Fruit fly (Drosophila melanogaster) whole organism, embryonic: ENCODE measurements around the gene Gr63a.

ENCODE experiments used
- Abd-B ChIP-seq: fragments of 200-800 bp; sonication (Bioruptor generic); optimal IDR thresholded peaks from 2 replicates; lab custom pipeline; 2018; ENCODE audit warnings: missing biosample characterization, mild to moderate bottlenecking, missing genetic modification characterization, moderate library complexity
- Atf3 ChIP-seq: fragments of 200-800 bp; sonication (Bioruptor generic); optimal IDR thresholded peaks from 3 replicates; lab custom pipeline; 2016; ENCODE audit warnings: missing biosample characterization, missing genetic modification characterization
- Atf6 ChIP-seq: fragments of 200-800 bp; sonication (Bioruptor generic); IDR thresholded peaks from 2 replicates; pipeline ENCODE4 v1.3.6; 2022; ENCODE audit warnings: missing biosample characterization, missing genetic modification characterization
- CG10267 ChIP-seq: fragments of 200-800 bp; sonication (Bioruptor generic); optimal IDR thresholded peaks from 2 replicates; lab custom pipeline; 2018; ENCODE audit warnings: missing biosample characterization, mild to moderate bottlenecking, missing genetic modification characterization, moderate library complexity
- CG10274 ChIP-seq: fragments of 200-800 bp; sonication (Bioruptor generic); optimal IDR thresholded peaks from 3 replicates; lab custom pipeline; 2017; ENCODE audit warnings: missing biosample characterization, mild to moderate bottlenecking, missing genetic modification characterization
- CG13296 ChIP-seq: fragments of 200-800 bp; sonication (Bioruptor generic); optimal IDR thresholded peaks from 3 replicates; lab custom pipeline; 2018; ENCODE audit warnings: missing biosample characterization, mild to moderate bottlenecking, missing genetic modification characterization
- CG13775 ChIP-seq: fragments of 200-800 bp; sonication (Bioruptor generic); optimal IDR thresholded peaks from 3 replicates; lab custom pipeline; 2017; ENCODE audit warnings: missing biosample characterization, mild to moderate bottlenecking, missing genetic modification characterization
- CG15269 ChIP-seq: fragments of 200-800 bp; sonication (Bioruptor generic); optimal IDR thresholded peaks from 2 replicates; lab custom pipeline; 2018; ENCODE audit warnings: missing biosample characterization, mild to moderate bottlenecking, missing genetic modification characterization, moderate library complexity
- CG16863 ChIP-seq: fragments of 200-800 bp; sonication (Bioruptor generic); optimal IDR thresholded peaks from 3 replicates; lab custom pipeline; 2016; ENCODE audit warnings: missing biosample characterization, missing genetic modification characterization
- CG17568 ChIP-seq: fragments of 200-800 bp; sonication (Bioruptor generic); optimal IDR thresholded peaks from 2 replicates; lab custom pipeline; 2018; ENCODE audit warnings: missing biosample characterization, mild to moderate bottlenecking, missing genetic modification characterization, moderate library complexity
- CG18262 ChIP-seq: fragments of 200-800 bp; optimal IDR thresholded peaks from 3 replicates; lab custom pipeline; 2019; ENCODE audit warnings: missing biosample characterization, mild to moderate bottlenecking, missing genetic modification characterization, moderate library complexity
- CG18599 ChIP-seq: fragments of 200-800 bp; sonication (Bioruptor generic); optimal IDR thresholded peaks from 3 replicates; lab custom pipeline; 2017; ENCODE audit warnings: missing biosample characterization, missing genetic modification characterization, mild to moderate bottlenecking, moderate library complexity, missing genetic modification reagents
- CG18619 ChIP-seq: fragments of 200-800 bp; sonication (Bioruptor generic); optimal IDR thresholded peaks from 3 replicates; lab custom pipeline; 2017; ENCODE audit warnings: missing biosample characterization, mild to moderate bottlenecking, missing genetic modification characterization
- CG2120 ChIP-seq: fragments of 200-800 bp; sonication (Bioruptor generic); optimal IDR thresholded peaks from 3 replicates; lab custom pipeline; 2016; ENCODE audit warnings: missing biosample characterization, missing genetic modification characterization
- CG2678 ChIP-seq: fragments of 200-800 bp; sonication (Bioruptor generic); optimal IDR thresholded peaks from 3 replicates; lab custom pipeline; 2019; ENCODE audit warnings: missing biosample characterization, mild to moderate bottlenecking, missing genetic modification characterization, moderate library complexity
- CG30020 ChIP-seq: fragments of 200-800 bp; optimal IDR thresholded peaks from 2 replicates; lab custom pipeline; 2019; ENCODE audit warnings: missing biosample characterization, mild to moderate bottlenecking, missing genetic modification characterization, moderate library complexity
- CG30431 ChIP-seq: fragments of 200-800 bp; sonication (Bioruptor generic); optimal IDR thresholded peaks from 2 replicates; lab custom pipeline; 2017; ENCODE audit warnings: missing biosample characterization, missing genetic modification characterization
- CG31388 ChIP-seq: fragments of 200-800 bp; sonication (Bioruptor generic); optimal IDR thresholded peaks from 2 replicates; lab custom pipeline; 2016; ENCODE audit warnings: missing biosample characterization, missing genetic modification characterization
- CG34422 ChIP-seq: fragments of 200-800 bp; sonication (Bioruptor generic); IDR thresholded peaks from 3 replicates; pipeline ENCODE4 v1.3.6; 2022; ENCODE audit warnings: missing biosample characterization, missing genetic modification characterization
- CG43689 ChIP-seq: fragments of 200-800 bp; sonication (Bioruptor generic); IDR thresholded peaks from 2 replicates; pipeline ENCODE4 v1.3.6; 2022; ENCODE audit warnings: missing biosample characterization, missing genetic modification characterization
- CG4854 ChIP-seq: fragments of 200-800 bp; sonication (Bioruptor generic); optimal IDR thresholded peaks from 2 replicates; lab custom pipeline; 2016; ENCODE audit warnings: missing biosample characterization, missing genetic modification characterization, inconsistent platforms
- CG6689 ChIP-seq: fragments of 200-800 bp; sonication (Bioruptor generic); IDR thresholded peaks from 2 replicates; pipeline ENCODE4 v1.3.6; 2022; ENCODE audit warnings: missing biosample characterization, missing genetic modification characterization
- CG6791 ChIP-seq: fragments of 200-800 bp; sonication (Bioruptor generic); IDR thresholded peaks from 3 replicates; pipeline ENCODE4 v1.3.6; 2022; ENCODE audit warnings: missing biosample characterization, missing genetic modification characterization; ENCODE audit not compliant: partially characterized antibody
- CG8359 ChIP-seq: fragments of 200-800 bp; sonication (Bioruptor generic); optimal IDR thresholded peaks from 2 replicates; lab custom pipeline; 2017; ENCODE audit warnings: missing biosample characterization, mild to moderate bottlenecking, missing genetic modification characterization, borderline replicate concordance
- CG8944 ChIP-seq: fragments of 200-800 bp; sonication (Bioruptor generic); optimal IDR thresholded peaks from 3 replicates; lab custom pipeline; 2016; ENCODE audit warnings: missing biosample characterization, missing genetic modification characterization
- CG9797 ChIP-seq: fragments of 200-800 bp; sonication (Bioruptor generic); optimal IDR thresholded peaks from 3 replicates; lab custom pipeline; 2018; ENCODE audit warnings: missing biosample characterization, mild to moderate bottlenecking, missing genetic modification characterization
- Dbx ChIP-seq: fragments of 200-800 bp; sonication (Bioruptor generic); IDR thresholded peaks from 3 replicates; pipeline ENCODE4 v1.3.6; 2022; ENCODE audit warnings: missing biosample characterization, missing genetic modification characterization
- Dip2 ChIP-seq: fragments of 200-800 bp; sonication (Bioruptor generic); IDR thresholded peaks from 2 replicates; pipeline ENCODE4 v1.3.6; 2022; ENCODE audit warnings: missing biosample characterization, missing genetic modification characterization
- Doc3 ChIP-seq: fragments of 200-800 bp; sonication (Bioruptor generic); IDR thresholded peaks from 3 replicates; pipeline ENCODE4 v1.3.6; 2022; ENCODE audit warnings: missing biosample characterization, missing genetic modification characterization; ENCODE audit not compliant: partially characterized antibody
- NK7.1 ChIP-seq: fragments of 200-800 bp; sonication (Bioruptor generic); optimal IDR thresholded peaks from 3 replicates; lab custom pipeline; 2016; ENCODE audit warnings: missing biosample characterization, missing genetic modification characterization
- Pdp1 ChIP-seq, 2 experiments: fragments of 200-800 bp; sonication (Bioruptor generic); optimal IDR thresholded peaks; 3 replicates each; lab custom pipeline; 2016; ENCODE audit warnings: missing biosample characterization in 2 of 2, missing genetic modification characterization in 2 of 2, mild to moderate bottlenecking in 1 of 2, moderate library complexity in 1 of 2
- Sox100B ChIP-seq: fragments of 200-800 bp; sonication (Bioruptor generic); optimal IDR thresholded peaks from 3 replicates; lab custom pipeline; 2018; ENCODE audit warnings: missing biosample characterization, mild to moderate bottlenecking, missing genetic modification characterization
- Tbp ChIP-seq: fragments of >200 bp; optimal IDR thresholded peaks from 2 replicates; lab custom pipeline; 2018; ENCODE audit warnings: missing biosample characterization, missing genetic modification characterization
- ash1 ChIP-seq: fragments of 200-800 bp; sonication (Bioruptor generic); optimal IDR thresholded peaks from 2 replicates; lab custom pipeline; 2018; ENCODE audit warnings: missing biosample characterization, mild to moderate bottlenecking, missing genetic modification characterization
- bigmax ChIP-seq: fragments of 200-800 bp; sonication (Bioruptor generic); optimal IDR thresholded peaks from 2 replicates; lab custom pipeline; 2018; ENCODE audit warnings: missing biosample characterization, mild to moderate bottlenecking, missing genetic modification characterization
- chif ChIP-seq, 2 experiments: fragments of 200-800 bp; sonication (Bioruptor generic); optimal IDR thresholded peaks; 3 replicates each; lab custom pipeline; 2016; ENCODE audit warnings: missing biosample characterization in 2 of 2, missing genetic modification characterization in 2 of 2
- corto ChIP-seq: fragments of 200-800 bp; sonication (Bioruptor generic); optimal IDR thresholded peaks from 2 replicates; lab custom pipeline; 2016; ENCODE audit warnings: missing biosample characterization, mild to moderate bottlenecking, missing genetic modification characterization, moderate library complexity
- crp ChIP-seq, 2 experiments: fragments of 200-800 bp; sonication (Bioruptor generic); optimal IDR thresholded peaks; 2 replicates in 1 of 2; 3 replicates in 1 of 2; lab custom pipeline; 2017; ENCODE audit warnings: missing biosample characterization in 2 of 2, missing genetic modification characterization in 2 of 2, mild to moderate bottlenecking in 1 of 2, moderate library complexity in 1 of 2
- danr ChIP-seq: fragments of 200-800 bp; sonication (Bioruptor generic); IDR thresholded peaks from 2 replicates; pipeline ENCODE4 v1.3.6; 2022; ENCODE audit warnings: missing biosample characterization, missing genetic modification characterization
- gcm2 ChIP-seq: fragments of 200-800 bp; sonication (Bioruptor generic); optimal IDR thresholded peaks from 2 replicates; lab custom pipeline; 2016; ENCODE audit warnings: missing biosample characterization, missing genetic modification characterization
- hbn ChIP-seq: fragments of 200-800 bp; sonication (Bioruptor generic); IDR thresholded peaks from 2 replicates; pipeline ENCODE4 v1.3.6; 2022; ENCODE audit warnings: missing biosample characterization, missing genetic modification characterization; ENCODE audit not compliant: partially characterized antibody
- knrl ChIP-seq: fragments of 200-800 bp; sonication (Bioruptor generic); IDR thresholded peaks from 3 replicates; pipeline ENCODE4 v1.3.6; 2022; ENCODE audit warnings: missing biosample characterization, missing genetic modification characterization; ENCODE audit not compliant: partially characterized antibody
- nmo ChIP-seq: fragments of 200-800 bp; sonication (Bioruptor generic); optimal IDR thresholded peaks from 2 replicates; lab custom pipeline; 2018; ENCODE audit warnings: missing biosample characterization, mild to moderate bottlenecking, missing genetic modification characterization, moderate library complexity
- sens-2 ChIP-seq: fragments of 200-800 bp; sonication (Bioruptor generic); IDR thresholded peaks from 2 replicates; pipeline ENCODE4 v1.3.6; 2022; ENCODE audit warnings: missing biosample characterization, missing genetic modification characterization
- seq ChIP-seq: fragments of 200-800 bp; sonication (Bioruptor generic); IDR thresholded peaks from 2 replicates; pipeline ENCODE4 v1.3.6; 2022; ENCODE audit warnings: missing biosample characterization, missing genetic modification characterization
- slbo ChIP-seq: fragments of 200-800 bp; sonication (Bioruptor generic); IDR thresholded peaks from 2 replicates; pipeline ENCODE4 v1.3.6; 2022; ENCODE audit warnings: missing biosample characterization, missing genetic modification characterization
- sr ChIP-seq: fragments of 200-800 bp; sonication (Bioruptor generic); IDR thresholded peaks from 3 replicates; pipeline ENCODE4 v1.3.6; 2022; ENCODE audit warnings: missing biosample characterization, missing genetic modification characterization
- sug ChIP-seq: fragments of 200-800 bp; optimal IDR thresholded peaks from 2 replicates; lab custom pipeline; 2019; ENCODE audit warnings: missing biosample characterization, mild to moderate bottlenecking, missing genetic modification characterization, moderate library complexity
- tap ChIP-seq: fragments of 200-800 bp; optimal IDR thresholded peaks from 3 replicates; lab custom pipeline; 2019; ENCODE audit warnings: missing biosample characterization, mild to moderate bottlenecking, missing genetic modification characterization, moderate library complexity
- tna ChIP-seq: fragments of 200-800 bp; sonication (Bioruptor generic); IDR thresholded peaks from 2 replicates; pipeline ENCODE4 v1.3.6; 2022; ENCODE audit warnings: missing biosample characterization, missing genetic modification characterization; ENCODE audit not compliant: partially characterized antibody
- ttk ChIP-seq: fragments of 200-800 bp; sonication (Bioruptor generic); IDR thresholded peaks from 2 replicates; pipeline ENCODE4 v2.1.2; 2022; ENCODE audit warnings: missing biosample characterization, missing genetic modification characterization
- yki ChIP-seq: fragments of >200 bp; optimal IDR thresholded peaks from 3 replicates; lab custom pipeline; 2018

Gene Gr63a

dm6 chr3L:3868014-3868413 lies 28.4 kb downstream of the Gr63a start (continued):
- TF ChIP-seq ash1 (GFP tag; lab: Kevin White, UChicago): no peak
- TF ChIP-seq ttk (GFP tag; lab: Robert Waterston, UW): no peak
- no peak for TF ChIP-seq tna (GFP tag; lab: Robert Waterston, UW)
- peak; percentile 53 for TF ChIP-seq CG6689
- TF ChIP-seq sr (GFP tag; lab: Robert Waterston, UW): no peak
- TF ChIP-seq slbo (GFP tag; lab: Robert Waterston, UW): no peak
- no peak for TF ChIP-seq gcm2 (GFP tag; lab: Kevin White, UChicago)
- TF ChIP-seq Sox100B (GFP tag; lab: Kevin White, UChicago): no peak
- TF ChIP-seq crp (GFP tag; optimal IDR thresholded peaks at IDR 0.05; lab: Kevin White, UChicago): no peak
- peak; percentile 25 for TF ChIP-seq CG13775 (GFP tag; lab: Kevin White, UChicago)
- TF ChIP-seq CG15269: no peak
- TF ChIP-seq CG18262 (tag; lab: Kevin White, UChicago): peak; percentile 48
- TF ChIP-seq Dip2 (GFP tag; lab: Robert Waterston, UW): no peak
- TF ChIP-seq sug: no peak
- no peak for TF ChIP-seq CG10274 (GFP tag; lab: Kevin White, UChicago)
- TF ChIP-seq CG34422 (GFP tag; lab: Robert Waterston, UW): no peak
- TF ChIP-seq CG17568 (GFP tag; lab: Kevin White, UChicago): no peak
- TF ChIP-seq CG10267: peak; percentile 20
- TF ChIP-seq CG43689 (GFP tag; lab: Robert Waterston, UW): no peak
- TF ChIP-seq CG18599: no peak
- TF ChIP-seq Abd-B (GFP tag; lab: Kevin White, UChicago): no peak
- TF ChIP-seq hbn (GFP tag; lab: Robert Waterston, UW): no peak
- no peak for TF ChIP-seq bigmax (GFP tag; lab: Kevin White, UChicago)
- TF ChIP-seq CG30431 (GFP tag; lab: Kevin White, UChicago): no peak
- peak; percentile 32 to 58 for TF ChIP-seq chif (GFP tag; optimal IDR thresholded peaks at IDR 0.05; lab: Kevin White, UChicago)
- TF ChIP-seq Atf6 (GFP tag; lab: Robert Waterston, UW): no peak
- TF ChIP-seq tap (tag; lab: Kevin White, UChicago): no peak
- TF ChIP-seq CG16863 (GFP tag; lab: Kevin White, UChicago): no peak
- TF ChIP-seq CG6791 (GFP tag; lab: Robert Waterston, UW): no peak
- TF ChIP-seq Dbx (GFP tag; lab: Robert Waterston, UW): no peak
- no peak for TF ChIP-seq CG8359 (GFP tag; lab: Kevin White, UChicago)
- TF ChIP-seq Atf3 (GFP tag; lab: Kevin White, UChicago): no peak
- TF ChIP-seq CG30020 (tag; lab: Kevin White, UChicago): no peak
- no peak for TF ChIP-seq NK7.1 (GFP tag; lab: Kevin White, UChicago)
- no peak for TF ChIP-seq Doc3 (GFP tag; lab: Robert Waterston, UW)
- no peak for TF ChIP-seq yki (lab: Kevin White, UChicago)
- TF ChIP-seq nmo (GFP tag; lab: Kevin White, UChicago): peak; percentile 35
- TF ChIP-seq CG31388: no peak
- no peak for TF ChIP-seq danr (GFP tag; lab: Robert Waterston, UW)
- no peak for TF ChIP-seq CG13296 (GFP tag; lab: Kevin White, UChicago)
- no peak for TF ChIP-seq Tbp
- TF ChIP-seq CG2120: no peak
- no peak for TF ChIP-seq CG4854 (GFP tag; lab: Kevin White, UChicago)
- TF ChIP-seq seq (GFP tag; lab: Robert Waterston, UW): no peak
- TF ChIP-seq Pdp1 (GFP tag; optimal IDR thresholded peaks at IDR 0.05; lab: Kevin White, UChicago): peak in 1 of 2 experiments; percentile 9
- no peak for TF ChIP-seq CG9797
- no peak for TF ChIP-seq knrl (GFP tag; lab: Robert Waterston, UW)
- TF ChIP-seq sens-2 (GFP tag; lab: Robert Waterston, UW): no peak
- TF ChIP-seq corto (GFP tag; lab: Kevin White, UChicago): peak; percentile 15
- no peak for TF ChIP-seq CG2678 (tag; lab: Kevin White, UChicago)
- TF ChIP-seq CG8944 (GFP tag; lab: Kevin White, UChicago): no peak
- no peak for TF ChIP-seq CG18619 (GFP tag; lab: Kevin White, UChicago)
